Fruit fly (Drosophila melanogaster): Measurements from ENCODE around the gene CG18628.

The CG18628 gene

dm6 chr3L:10683899-10684340 lies 44.4 kb downstream of the CG18628 start (continued):
- peak; percentile 63 for TF ChIP-seq CG15011 (GFP tag; optimal IDR thresholded peaks at IDR 0.05)
- TF ChIP-seq Dad (GFP tag; optimal IDR thresholded peaks at IDR 0.05) = peak; percentile 14
- no peak for TF ChIP-seq tio (GFP tag; optimal IDR thresholded peaks at IDR 0.05)
- no peak for TF ChIP-seq psq (GFP tag; optimal IDR thresholded peaks at IDR 0.05)
- TF ChIP-seq HLH4C (GFP tag; IDR thresholded peaks at IDR 0.05; ENCODE audit: partially characterized antibody) = no peak
- TF ChIP-seq fd102C (GFP tag; optimal IDR thresholded peaks at IDR 0.05) = no peak
- TF ChIP-seq CG12744 (GFP tag; optimal IDR thresholded peaks at IDR 0.05) = peak; percentile 13
- peak; percentile 56 for TF ChIP-seq CG1602 (GFP tag; optimal IDR thresholded peaks at IDR 0.05)
- peak; percentile 68 for TF ChIP-seq Rx (GFP tag; IDR thresholded peaks at IDR 0.05)
- TF ChIP-seq CG32767 (GFP tag; IDR thresholded peaks at IDR 0.05) = peak; percentile 54; the same call in 1 of the 2 replicates
- TF ChIP-seq Sox100B (GFP tag; optimal IDR thresholded peaks at IDR 0.05) = peak; percentile 85
- no peak for TF ChIP-seq CG34376 (GFP tag; optimal IDR thresholded peaks at IDR 0.05)
- TF ChIP-seq salm (tag; optimal IDR thresholded peaks at IDR 0.05) = no peak
- TF ChIP-seq CG6813 (GFP tag; optimal IDR thresholded peaks at IDR 0.05) = no peak
- no peak for TF ChIP-seq pan (optimal IDR thresholded peaks at IDR 0.05)
- peak in 1 of 2 experiments; percentile 81 for TF ChIP-seq pan (GFP tag; optimal IDR thresholded peaks at IDR 0.05 in 1 of 2, IDR thresholded peaks at IDR 0.05 in 1 of 2)
- TF ChIP-seq CG2116 (GFP tag; optimal IDR thresholded peaks at IDR 0.05) = peak; percentile 31
- peak; percentile 64 for TF ChIP-seq CG3281 (GFP tag; optimal IDR thresholded peaks at IDR 0.05)
- TF ChIP-seq emc (GFP tag; optimal IDR thresholded peaks at IDR 0.05) = peak; percentile 30
- TF ChIP-seq Sry-δ (GFP tag; optimal IDR thresholded peaks at IDR 0.05) = peak; percentile 11
- TF ChIP-seq Nf-YC (tag; optimal IDR thresholded peaks at IDR 0.05) = peak; percentile 22
- TF ChIP-seq ap (GFP tag; IDR thresholded peaks at IDR 0.05) = peak; percentile 38; the same call in 1 of the 2 replicates
- peak; percentile 33 for TF ChIP-seq ewg (GFP tag; optimal IDR thresholded peaks at IDR 0.05)
- no peak for TF ChIP-seq CG7987 (GFP tag; optimal IDR thresholded peaks at IDR 0.05)
- no peak for TF ChIP-seq Taf1 (GFP tag; IDR thresholded peaks at IDR 0.05)
- peak; percentile 1 for TF ChIP-seq cato (GFP tag; optimal IDR thresholded peaks at IDR 0.05; ENCODE audit: borderline replicate concordance)
- peak; percentile 45; the same call in 1 of the 2 replicates for TF ChIP-seq CG17328 (GFP tag; IDR thresholded peaks at IDR 0.05)
- no peak for TF ChIP-seq Kr (GFP tag; optimal IDR thresholded peaks at IDR 0.05)
- TF ChIP-seq disco-r (GFP tag; optimal IDR thresholded peaks at IDR 0.05) = peak; percentile 31
- no peak for TF ChIP-seq Lim3 (GFP tag; IDR thresholded peaks at IDR 0.05)
- no peak for TF ChIP-seq sug (tag; optimal IDR thresholded peaks at IDR 0.05)
- peak; percentile 16 for TF ChIP-seq CG14965 (GFP tag; optimal IDR thresholded peaks at IDR 0.05; ENCODE audit: borderline replicate concordance)
- peak; percentile 54 for TF ChIP-seq CG6254 (GFP tag; optimal IDR thresholded peaks at IDR 0.05)
- TF ChIP-seq onecut (GFP tag; IDR thresholded peaks at IDR 0.05) = peak; percentile 57
- TF ChIP-seq row (GFP tag; IDR thresholded peaks at IDR 0.05) = peak; percentile 68
- TF ChIP-seq slou (GFP tag; optimal IDR thresholded peaks at IDR 0.05) = no peak
- TF ChIP-seq otp (GFP tag; IDR thresholded peaks at IDR 0.05) = peak; percentile 60; the same call in 1 of the 3 replicates
- TF ChIP-seq Mrtf (GFP tag; IDR thresholded peaks at IDR 0.05) = peak; percentile 64; the same call in 2 of the 3 replicates
- TF ChIP-seq CG13296 (GFP tag; optimal IDR thresholded peaks at IDR 0.05) = peak; percentile 70
- TF ChIP-seq fu2 (GFP tag; optimal IDR thresholded peaks at IDR 0.05) = no peak
- no peak for TF ChIP-seq tap (tag; optimal IDR thresholded peaks at IDR 0.05)
- TF ChIP-seq NFAT (GFP tag; IDR thresholded peaks at IDR 0.05) = no peak
- peak; percentile 24 for TF ChIP-seq run (tag; optimal IDR thresholded peaks at IDR 0.05)
- peak; percentile 81 for TF ChIP-seq phol (tag; optimal IDR thresholded peaks at IDR 0.05)
- peak; percentile 50 for TF ChIP-seq BtbVII (GFP tag; optimal IDR thresholded peaks at IDR 0.05)
- peak; percentile 59 for TF ChIP-seq CG12391 (tag; optimal IDR thresholded peaks at IDR 0.05)
- TF ChIP-seq CG30020 (tag; optimal IDR thresholded peaks at IDR 0.05) = no peak
- TF ChIP-seq bowl (GFP tag; IDR thresholded peaks at IDR 0.05) = 0 out of 2 replicates have a peak, but pooled peaks have one; percentile 35
- peak; percentile 9 for TF ChIP-seq Bdp1 (GFP tag; optimal IDR thresholded peaks at IDR 0.05)
- TF ChIP-seq CG12219 (GFP tag; optimal IDR thresholded peaks at IDR 0.05) = no peak
- TF ChIP-seq CG2120 (GFP tag; optimal IDR thresholded peaks at IDR 0.05) = peak; percentile 54
